Worm (Caenorhabditis elegans): ENCODE data around the gene bra-2.

The bra-2 gene

ce11 chrIII:879634-880033, 31.4 kb upstream of the bra-2 start, which contains the start of the genes T24C4.5 and ucr-2.3:
TSS of gene T24C4.5 (minus strand) at chrIII:879734.
TSS of gene ucr-2.3 (plus strand) at chrIII:879860.
- TF ChIP-seq daf-8 (GFP tag; IDR thresholded peaks at IDR 0.05) (no peak), F37D6.2 (tag; optimal IDR thresholded peaks at IDR 0.05) (no peak), nhr-25 (tag; optimal IDR thresholded peaks at IDR 0.05; ENCODE audit: borderline replicate concordance, insufficient read depth) (no peak), dmd-9 (GFP tag; IDR thresholded peaks at IDR 0.05) (no peak), snpc-4 (tag; optimal IDR thresholded peaks at IDR 0.05) (no peak), lim-7 (GFP tag; IDR thresholded peaks at IDR 0.05) (no peak), unc-62 (GFP tag; optimal IDR thresholded peaks at IDR 0.05 in 1 of 2) (no peak), unc-62 (tag; optimal IDR thresholded peaks at IDR 0.05) (no peak), F26F4.8 (GFP tag; conservative IDR thresholded peaks at IDR 0.05) (no peak), lin-38 (GFP tag; IDR thresholded peaks at IDR 0.05) (no peak), skn-1 (tag; optimal IDR thresholded peaks at IDR 0.05) (no peak), ceh-82 (tag; optimal IDR thresholded peaks at IDR 0.05) (no peak), nhr-11 (tag; optimal IDR thresholded peaks at IDR 0.05) (no peak), hlh-30 (tag; optimal IDR thresholded peaks at IDR 0.05; ENCODE audit: insufficient read depth) (no peak), madf-5 (GFP tag; IDR thresholded peaks at IDR 0.05) (no peak), T26A8.4 (GFP tag; IDR thresholded peaks at IDR 0.05) (no peak), mdt-29 (GFP tag; IDR thresholded peaks at IDR 0.05) (no peak), lin-1 (GFP tag; IDR thresholded peaks at IDR 0.05) (no peak), Y75B8A.6 (GFP tag; IDR thresholded peaks at IDR 0.05) (no peak)

ce11 chrIII:880840-881239, 30.2 kb upstream of the bra-2 start:
- no peak for TF ChIP-seq lin-38 (GFP tag; IDR thresholded peaks at IDR 0.05)
- 0 out of 2 replicates have a peak, but pooled peaks have one; percentile 11 for TF ChIP-seq dmd-6 (GFP tag; IDR thresholded peaks at IDR 0.05)

ce11 chrIII:881460-881859, 29.6 kb upstream of the bra-2 start:
- TF ChIP-seq unc-130 (GFP tag; optimal IDR thresholded peaks at IDR 0.05) (peak; percentile 46), Y75B8A.6 (GFP tag; IDR thresholded peaks at IDR 0.05) (no peak), mes-2 (tag; optimal IDR thresholded peaks at IDR 0.05; ENCODE audit: poor library complexity, severe bottlenecking) (peak; percentile 15), lin-38 (GFP tag; IDR thresholded peaks at IDR 0.05) (peak; percentile 36; the same call in 1 of the 2 replicates)

- TF ChIP-seq zag-1 (tag; optimal IDR thresholded peaks at IDR 0.05) (no peak), Y5F2A.4 (GFP tag; optimal IDR thresholded peaks at IDR 0.05) (no peak), F10B5.3 (tag; optimal IDR thresholded peaks at IDR 0.05) (no peak), F37D6.2 (tag; optimal IDR thresholded peaks at IDR 0.05) (no peak), daf-16 (GFP tag; optimal IDR thresholded peaks at IDR 0.05) (no peak), daf-16 (tag; optimal IDR thresholded peaks at IDR 0.05) (no peak), spr-3 (GFP tag; optimal IDR thresholded peaks at IDR 0.05) (no peak), egl-27 (tag; optimal IDR thresholded peaks at IDR 0.05) (no peak), nhr-25 (tag; optimal IDR thresholded peaks at IDR 0.05; ENCODE audit: borderline replicate concordance, insufficient read depth) (no peak)
These were observed 27.5 kb upstream of the bra-2 start for ce11 chrIII:883595-883994.

- TF ChIP-seq zag-1 (tag; optimal IDR thresholded peaks at IDR 0.05) (no peak), nhr-77 (tag; optimal IDR thresholded peaks at IDR 0.05) (no peak), tag-97 (GFP tag; IDR thresholded peaks at IDR 0.05) (no peak), spr-3 (GFP tag; optimal IDR thresholded peaks at IDR 0.05) (no peak), nhr-237 (tag; optimal IDR thresholded peaks at IDR 0.05) (no peak), lin-39 (tag; optimal IDR thresholded peaks at IDR 0.05) (no peak), arid-1 (GFP tag; conservative IDR thresholded peaks at IDR 0.05) (no peak), ztf-11 (tag; optimal IDR thresholded peaks at IDR 0.05) (no peak), ces-1 (GFP tag; optimal IDR thresholded peaks at IDR 0.05) (no peak), nhr-10 (tag; optimal IDR thresholded peaks at IDR 0.05) (no peak), mxl-2 (GFP tag; conservative IDR thresholded peaks at IDR 0.05) (no peak), sdz-12 (GFP tag; optimal IDR thresholded peaks at IDR 0.05) (no peak), nhr-42 (GFP tag; IDR thresholded peaks at IDR 0.05) (no peak)
These were observed 24.3 kb upstream of the bra-2 start, which contains the start of gene zer-1 for ce11 chrIII:886726-887125. TSS of gene zer-1 (minus strand) at chrIII:886793.
